Comparison of ENCODE assay signal across 1 fruit fly cellular context in genomic region chr2L:2072970-2073369, dm6.
TF ChIP-seq lines count a peak whose summit lies in the region.

No protein-coding gene starts in this region.

TF ChIP-seq in whole organism, prepupa, 60 proteins besides CTCF, POLR2A, EP300 and RAD21 (continued from another document):
- TF ChIP-seq CG1621 (tag; optimal IDR thresholded peaks at IDR 0.05; lab: Kevin White, UChicago) = no peak
- peak; percentile 27 for TF ChIP-seq Hr4 (GFP tag; optimal IDR thresholded peaks at IDR 0.05; lab: Kevin White, UChicago)
- peak; percentile 7 for TF ChIP-seq OdsH (GFP tag; optimal IDR thresholded peaks at IDR 0.05; lab: Kevin White, UChicago)
- no peak for TF ChIP-seq fkh (GFP tag; optimal IDR thresholded peaks at IDR 0.05; lab: Kevin White, UChicago)
- TF ChIP-seq CG31627 (GFP tag; optimal IDR thresholded peaks at IDR 0.05; lab: Kevin White, UChicago) = no peak
- peak; percentile 43 for TF ChIP-seq fd59A (GFP tag; optimal IDR thresholded peaks at IDR 0.05; lab: Kevin White, UChicago)
- TF ChIP-seq CG15336 (GFP tag; IDR thresholded peaks at IDR 0.05; lab: Robert Waterston, UW) = no peak
- TF ChIP-seq CG10631 (GFP tag; optimal IDR thresholded peaks at IDR 0.05; lab: Kevin White, UChicago) = peak; percentile 43
- TF ChIP-seq CG9139 (GFP tag; optimal IDR thresholded peaks at IDR 0.05; lab: Kevin White, UChicago) = no peak
- TF ChIP-seq CG8632 (GFP tag; optimal IDR thresholded peaks at IDR 0.05; lab: Kevin White, UChicago) = peak; percentile 6
- peak; percentile 42 for TF ChIP-seq CG3919 (GFP tag; optimal IDR thresholded peaks at IDR 0.05; lab: Kevin White, UChicago)
- TF ChIP-seq CG8119 (GFP tag; IDR thresholded peaks at IDR 0.05; lab: Robert Waterston, UW) = 0 out of 3 replicates have a peak, but pooled peaks have one; percentile 14
- TF ChIP-seq Eip75B (GFP tag; optimal IDR thresholded peaks at IDR 0.05; lab: Kevin White, UChicago) = peak; percentile 41
- TF ChIP-seq dac (GFP tag; optimal IDR thresholded peaks at IDR 0.05; lab: Kevin White, UChicago) = no peak
- TF ChIP-seq Ets96B (tag; optimal IDR thresholded peaks at IDR 0.05; lab: Kevin White, UChicago) = peak; percentile 51
- TF ChIP-seq Hr38 (GFP tag; optimal IDR thresholded peaks at IDR 0.05; lab: Kevin White, UChicago) = no peak
- no peak for TF ChIP-seq CG6276 (GFP tag; optimal IDR thresholded peaks at IDR 0.05; lab: Kevin White, UChicago)
- peak; percentile 13 for TF ChIP-seq CG7368 (GFP tag; optimal IDR thresholded peaks at IDR 0.05; lab: Kevin White, UChicago)
- no peak for TF ChIP-seq Sox14 (GFP tag; optimal IDR thresholded peaks at IDR 0.05; lab: Kevin White, UChicago)
- TF ChIP-seq Sox15 (GFP tag; optimal IDR thresholded peaks at IDR 0.05; lab: Kevin White, UChicago) = no peak
- peak; percentile 21 for TF ChIP-seq CG32006 (GFP tag; optimal IDR thresholded peaks at IDR 0.05; lab: Kevin White, UChicago)
- TF ChIP-seq CG16779 (tag; optimal IDR thresholded peaks at IDR 0.05; lab: Kevin White, UChicago) = no peak
- no peak for TF ChIP-seq Ets21C (GFP tag; optimal IDR thresholded peaks at IDR 0.05; lab: Kevin White, UChicago)
- TF ChIP-seq Smox (GFP tag; optimal IDR thresholded peaks at IDR 0.05; lab: Kevin White, UChicago) = peak; percentile 17
- TF ChIP-seq CG3032 (tag; optimal IDR thresholded peaks at IDR 0.05; lab: Kevin White, UChicago) = no peak
- peak; percentile 41; the same call in 1 of the 3 replicates for TF ChIP-seq CG6163 (GFP tag; IDR thresholded peaks at IDR 0.05; lab: Robert Waterston, UW)
- TF ChIP-seq CG10669 (GFP tag; optimal IDR thresholded peaks at IDR 0.05; lab: Kevin White, UChicago) = peak; percentile 51
- TF ChIP-seq topi (GFP tag; optimal IDR thresholded peaks at IDR 0.05; lab: Kevin White, UChicago) = peak; percentile 13
